Fruit fly (Drosophila melanogaster): ENCODE results near the gene Cpr65Eb.

- no peak for TF ChIP-seq dl (GFP tag; optimal IDR thresholded peaks at IDR 0.05; ENCODE audit: insufficient read depth in 1 of 2, partially characterized antibody in 2 of 2)
- TF ChIP-seq OdsH (GFP tag; optimal IDR thresholded peaks at IDR 0.05): no peak
- TF ChIP-seq pan (optimal IDR thresholded peaks at IDR 0.05): no peak
- TF ChIP-seq sv (GFP tag; optimal IDR thresholded peaks at IDR 0.05): no peak
- TF ChIP-seq usp (GFP tag; optimal IDR thresholded peaks at IDR 0.05): no peak
- TF ChIP-seq dsf (GFP tag; optimal IDR thresholded peaks at IDR 0.05; ENCODE audit: borderline replicate concordance): no peak
- TF ChIP-seq Dfd (GFP tag; optimal IDR thresholded peaks at IDR 0.05): no peak
- no peak for TF ChIP-seq psq (GFP tag; optimal IDR thresholded peaks at IDR 0.05)
Measured at dm6 chr3L:7134818-7135217, 46.2 kb upstream of the Cpr65Eb start.
